Worm (Caenorhabditis elegans) whole organism, late embryonic: ENCODE results near the gene H42K12.3.

Experiments used
- F13H6.1 ChIP-seq: sonication (generic microtip); optimal IDR thresholded peaks from 2 replicates; lab custom pipeline; 2016; ENCODE audit warnings: missing genetic modification characterization, missing compliant biosample characterization
- K09A11.1 ChIP-seq: sonication (generic microtip); optimal IDR thresholded peaks from 2 replicates; lab custom pipeline; 2017; ENCODE audit warnings: antibody characterized with exemption, mild to moderate bottlenecking, missing genetic modification characterization, missing compliant biosample characterization; ENCODE audit not compliant: insufficient read depth
- ama-1 ChIP-seq: fragments of 150-350 bp; optimal IDR thresholded peaks from 2 replicates; lab custom pipeline; 2014
- gmeb-2 ChIP-seq: sonication (generic microtip); optimal IDR thresholded peaks from 2 replicates; lab custom pipeline; 2016; ENCODE audit warnings: missing genetic modification characterization, inconsistent platforms, missing compliant biosample characterization
- hlh-13 ChIP-seq: fragments of 200-800 bp; sonication (Bioruptor generic); optimal IDR thresholded peaks from 2 replicates; lab custom pipeline; 2018; ENCODE audit warnings: mild to moderate bottlenecking, missing genetic modification characterization, missing compliant biosample characterization
- pax-1 ChIP-seq: fragments of 150-350 bp; optimal IDR thresholded peaks from 2 replicates; lab custom pipeline; 2014; ENCODE audit warnings: missing biosample characterization, missing genetic modification characterization

- no peak for TF ChIP-seq ama-1
- no peak for TF ChIP-seq K09A11.1 (tag; lab: Kevin White, UChicago)
- TF ChIP-seq hlh-13 = no peak
- TF ChIP-seq gmeb-2 (tag; lab: Kevin White, UChicago) = no peak
- no peak for TF ChIP-seq pax-1 (tag; lab: Kevin White, UChicago)
- TF ChIP-seq F13H6.1 (tag; lab: Kevin White, UChicago) = no peak
Observed at ce11 chrX:1309446-1309845, 1.7 kb upstream of the H42K12.3 start.
